Fruit fly (Drosophila melanogaster): Measurements from ENCODE around the gene VAChT.

VAChT gene

DNA sequence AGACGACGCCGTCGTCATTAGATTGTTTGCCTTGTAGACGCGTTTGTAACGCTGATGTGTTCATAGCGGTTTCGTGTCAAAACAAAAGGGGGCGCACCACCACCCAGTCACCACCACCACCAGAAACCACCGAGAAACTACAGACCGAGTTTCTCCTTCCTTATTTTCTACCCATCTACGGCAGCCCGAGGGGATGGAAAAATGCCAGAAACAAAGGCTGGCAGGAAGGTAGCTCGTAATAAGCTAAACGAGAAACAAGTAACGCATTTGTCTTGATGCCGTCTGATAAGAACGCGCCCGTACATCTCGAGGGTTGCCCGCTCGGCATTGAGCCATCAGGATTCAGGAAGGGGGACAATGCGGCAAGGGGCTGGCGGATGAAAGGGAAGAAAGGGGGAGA is 2.2 kb downstream of the VAChT start:
- no peak for TF ChIP-seq CG6163 (GFP tag; IDR thresholded peaks at IDR 0.05)
- TF ChIP-seq Eip93F (GFP tag; optimal IDR thresholded peaks at IDR 0.05) = no peak
- TF ChIP-seq CG34406 (GFP tag; optimal IDR thresholded peaks at IDR 0.05) = no peak
- no peak for TF ChIP-seq CG3919 (GFP tag; optimal IDR thresholded peaks at IDR 0.05)
- no peak for TF ChIP-seq ss (GFP tag; optimal IDR thresholded peaks at IDR 0.05)
- no peak for TF ChIP-seq fd85E (GFP tag; optimal IDR thresholded peaks at IDR 0.05)
- no peak for TF ChIP-seq Hr39 (GFP tag; optimal IDR thresholded peaks at IDR 0.05)
- no peak for TF ChIP-seq topi (GFP tag; optimal IDR thresholded peaks at IDR 0.05)
- no peak for TF ChIP-seq pdm3 (GFP tag; optimal IDR thresholded peaks at IDR 0.05)
- no peak for TF ChIP-seq Gug (GFP tag; IDR thresholded peaks at IDR 0.05)
- no peak for TF ChIP-seq acj6 (GFP tag; optimal IDR thresholded peaks at IDR 0.05)
- TF ChIP-seq fd59A (GFP tag; optimal IDR thresholded peaks at IDR 0.05) = no peak
- no peak for TF ChIP-seq Sox15 (GFP tag; optimal IDR thresholded peaks at IDR 0.05)
- TF ChIP-seq CG6854 (GFP tag; optimal IDR thresholded peaks at IDR 0.05) = no peak
- no peak for TF ChIP-seq CG7368 (GFP tag; optimal IDR thresholded peaks at IDR 0.05)
- no peak for TF ChIP-seq CG6792 (GFP tag; optimal IDR thresholded peaks at IDR 0.05)
- TF ChIP-seq CG4318 (GFP tag; optimal IDR thresholded peaks at IDR 0.05) = no peak
- no peak for TF ChIP-seq dac (GFP tag; optimal IDR thresholded peaks at IDR 0.05)
- TF ChIP-seq dsx (GFP tag; optimal IDR thresholded peaks at IDR 0.05; ENCODE audit: poor library complexity, severe bottlenecking) = no peak

DNA sequence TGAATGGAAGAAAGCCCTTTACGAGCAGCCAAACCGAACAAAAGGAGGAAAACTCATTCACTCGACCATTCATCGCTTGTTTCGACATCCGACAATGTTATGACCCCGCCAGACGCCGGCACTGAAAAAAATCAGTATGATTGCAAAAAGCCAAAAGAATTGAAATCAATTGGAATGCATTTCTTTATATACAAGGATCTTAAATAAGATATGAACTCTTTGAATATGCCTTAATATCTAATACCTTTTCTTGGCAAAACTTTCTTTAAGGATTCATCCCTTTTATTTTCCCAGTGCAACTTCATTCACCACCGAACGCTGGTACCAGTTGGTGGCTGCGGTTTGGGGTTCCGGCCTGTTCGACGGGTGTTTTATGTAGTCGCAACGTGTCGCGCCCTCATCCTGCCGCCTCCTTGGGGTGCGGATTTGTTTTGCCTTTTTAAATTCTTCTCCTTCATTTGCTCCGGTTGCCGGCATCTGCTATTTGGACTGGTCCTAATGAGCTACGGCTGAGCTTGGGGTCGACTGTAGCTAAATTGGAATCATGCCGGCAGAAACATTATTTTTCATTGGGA is 14.6 kb downstream of the VAChT start:
- TF ChIP-seq Gug (GFP tag; IDR thresholded peaks at IDR 0.05) (0 out of 2 replicates have a peak, but pooled peaks have one; percentile 11), CG6808 (GFP tag; optimal IDR thresholded peaks at IDR 0.05) (peak; percentile 55), dac (GFP tag; optimal IDR thresholded peaks at IDR 0.05) (no peak), Blimp-1 (GFP tag; optimal IDR thresholded peaks at IDR 0.05) (peak; percentile 19), CG3919 (GFP tag; optimal IDR thresholded peaks at IDR 0.05) (peak; percentile 71), salr (GFP tag; optimal IDR thresholded peaks at IDR 0.05) (peak; percentile 6 to 37), svp (GFP tag) (peak; percentile 88), dsx (GFP tag; optimal IDR thresholded peaks at IDR 0.05; ENCODE audit: poor library complexity, severe bottlenecking) (peak; percentile 70), achi (GFP tag; optimal IDR thresholded peaks at IDR 0.05) (peak; percentile 59), Sox14 (GFP tag; optimal IDR thresholded peaks at IDR 0.05) (peak; percentile 67), topi (GFP tag; optimal IDR thresholded peaks at IDR 0.05) (peak; percentile 69), Hr38 (GFP tag; optimal IDR thresholded peaks at IDR 0.05) (no peak), fd85E (GFP tag; optimal IDR thresholded peaks at IDR 0.05) (no peak), Lpt (GFP tag; optimal IDR thresholded peaks at IDR 0.05) (no peak), CG8632 (GFP tag; optimal IDR thresholded peaks at IDR 0.05) (peak; percentile 52), Smox (GFP tag; optimal IDR thresholded peaks at IDR 0.05) (peak; percentile 69), CG16779 (tag; optimal IDR thresholded peaks at IDR 0.05) (peak; percentile 13), cyc (GFP tag; optimal IDR thresholded peaks at IDR 0.05) (peak; percentile 62), Eip93F (GFP tag; optimal IDR thresholded peaks at IDR 0.05) (no peak), CG15336 (GFP tag; IDR thresholded peaks at IDR 0.05) (no peak), Sox15 (GFP tag; optimal IDR thresholded peaks at IDR 0.05) (peak; percentile 19), eg (GFP tag; IDR thresholded peaks at IDR 0.05) (no peak), CG8119 (GFP tag; IDR thresholded peaks at IDR 0.05) (no peak), CG11294 (GFP tag; IDR thresholded peaks at IDR 0.05) (no peak; the same call in 1 of the 2 replicates), CG8319 (GFP tag; optimal IDR thresholded peaks at IDR 0.05) (peak; percentile 38), CG7368 (GFP tag; optimal IDR thresholded peaks at IDR 0.05) (peak; percentile 19), Sox102F (GFP tag; optimal IDR thresholded peaks at IDR 0.05) (peak; percentile 68), fd59A (GFP tag; optimal IDR thresholded peaks at IDR 0.05) (peak; percentile 62), CG34406 (GFP tag; optimal IDR thresholded peaks at IDR 0.05) (peak; percentile 52), fkh (GFP tag; optimal IDR thresholded peaks at IDR 0.05) (peak; percentile 6), lz (GFP tag; optimal IDR thresholded peaks at IDR 0.05) (peak; percentile 65), Ets96B (tag; optimal IDR thresholded peaks at IDR 0.05) (peak; percentile 74), vri (GFP tag; optimal IDR thresholded peaks at IDR 0.05) (peak; percentile 63), ss (GFP tag; optimal IDR thresholded peaks at IDR 0.05) (peak; percentile 45 to 74), CG10631 (GFP tag; optimal IDR thresholded peaks at IDR 0.05) (peak; percentile 63), CG4318 (GFP tag; optimal IDR thresholded peaks at IDR 0.05) (peak; percentile 12), Ets21C (GFP tag; optimal IDR thresholded peaks at IDR 0.05) (peak; percentile 52), Eip75B (GFP tag; optimal IDR thresholded peaks at IDR 0.05) (peak; percentile 74), acj6 (GFP tag; optimal IDR thresholded peaks at IDR 0.05) (peak; percentile 56), CG6276 (GFP tag; optimal IDR thresholded peaks at IDR 0.05) (peak; percentile 13), CG6854 (GFP tag; optimal IDR thresholded peaks at IDR 0.05) (no peak), CG31627 (GFP tag; optimal IDR thresholded peaks at IDR 0.05) (peak; percentile 55), Hr4 (GFP tag; optimal IDR thresholded peaks at IDR 0.05) (peak; percentile 29)
